Worm (Caenorhabditis elegans): ENCODE results near the gene C06E1.11.

DNA sequence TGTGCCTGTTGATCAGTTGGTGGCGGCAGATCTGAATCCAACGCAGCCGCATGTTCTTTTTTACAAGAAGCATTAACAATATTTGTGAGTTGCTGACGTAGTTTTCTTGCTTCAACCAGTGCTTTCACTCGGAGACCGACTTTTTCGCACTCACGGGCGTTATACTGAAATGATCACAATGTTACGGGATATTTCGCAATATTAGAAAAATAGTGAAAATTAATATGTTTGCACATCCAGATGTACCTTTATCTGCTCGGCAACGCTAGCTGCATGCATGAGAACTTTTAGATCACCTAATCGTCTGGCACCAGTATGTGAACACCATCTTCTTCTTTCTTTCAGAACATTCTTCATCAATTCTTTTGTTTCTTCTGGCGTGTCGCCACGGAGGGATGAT is 5.2 kb downstream of the C06E1.11 start:
- TF ChIP-seq tbx-2 (tag; optimal IDR thresholded peaks at IDR 0.05) (no peak), lin-39 (tag; optimal IDR thresholded peaks at IDR 0.05) (no peak), ama-1 (optimal IDR thresholded peaks at IDR 0.05) (no peak), nfya-1 (tag; optimal IDR thresholded peaks at IDR 0.05; ENCODE audit: insufficient read depth) (no peak), nhr-11 (tag; optimal IDR thresholded peaks at IDR 0.05) (no peak), pha-4 (tag; optimal IDR thresholded peaks at IDR 0.05) (no peak), zag-1 (tag; optimal IDR thresholded peaks at IDR 0.05) (no peak), nhr-237 (tag; optimal IDR thresholded peaks at IDR 0.05) (no peak), ztf-11 (tag; optimal IDR thresholded peaks at IDR 0.05) (no peak), unc-62 (GFP tag; optimal IDR thresholded peaks at IDR 0.05) (no peak), elt-1 (tag; optimal IDR thresholded peaks at IDR 0.05) (no peak), mdl-1 (tag; optimal IDR thresholded peaks at IDR 0.05) (no peak), ztf-4 (tag; optimal IDR thresholded peaks at IDR 0.05) (no peak), eor-1 (tag; optimal IDR thresholded peaks at IDR 0.05) (no peak)

Measured in whole organism, L3 larva.